Worm (Caenorhabditis elegans) whole organism, L1 larva: ENCODE results near the gene fbxl-2.

ENCODE experiments used
- Y116A8C.19 ChIP-seq: sonication (generic microtip); optimal IDR thresholded peaks from 2 replicates; lab custom pipeline; 2016; ENCODE audit warnings: missing compliant biosample characterization, missing genetic modification characterization, borderline replicate concordance
- blmp-1 ChIP-seq: fragments of 150-350 bp; optimal IDR thresholded peaks from 2 replicates; lab custom pipeline; 2014; ENCODE audit warnings: missing biosample characterization, missing genetic modification characterization
- ceh-8 ChIP-seq: fragments of 200-800 bp; sonication (Bioruptor generic); optimal IDR thresholded peaks from 2 replicates; lab custom pipeline; 2018; ENCODE audit warnings: mild to moderate bottlenecking, missing genetic modification characterization, moderate library complexity, missing compliant biosample characterization
- ceh-88 ChIP-seq: fragments of 200-800 bp; sonication (Bioruptor generic); IDR thresholded peaks from 2 replicates; pipeline ENCODE4 v1.3.6; 2022; ENCODE audit warnings: missing genetic modification characterization, missing compliant biosample characterization
- ces-1 ChIP-seq: fragments of 150-350 bp; optimal IDR thresholded peaks from 2 replicates; lab custom pipeline; 2014; ENCODE audit warnings: missing biosample characterization, missing genetic modification reagents, missing genetic modification characterization
- dpl-1 ChIP-seq, 3 experiments: fragments of 150-350 bp in 2 of 3; sonication (generic microtip) in 1 of 3; optimal IDR thresholded peaks; 2 replicates each; lab custom pipeline; 2014 to 2017; ENCODE audit warnings: missing biosample characterization in 3 of 3, missing genetic modification characterization in 3 of 3, missing genetic modification reagents in 3 of 3
- dsc-1 ChIP-seq: sonication (generic microtip); optimal IDR thresholded peaks from 2 replicates; lab custom pipeline; 2016; ENCODE audit warnings: mild to moderate bottlenecking, missing genetic modification characterization, missing compliant biosample characterization
- efl-1 ChIP-seq, 4 experiments: fragments of 150-350 bp; optimal IDR thresholded peaks in 3 of 4; peaks in 1 of 4; 1 replicate in 1 of 4; 2 replicates in 3 of 4; lab custom pipeline; 2014; ENCODE audit warnings: missing biosample characterization in 2 of 4, missing genetic modification characterization in 2 of 4, missing genetic modification reagents in 2 of 4
- egl-13 ChIP-seq: sonication (generic microtip); optimal IDR thresholded peaks from 2 replicates; lab custom pipeline; 2016; ENCODE audit warnings: missing genotype, missing genetic modification reagents, missing genetic modification characterization, missing compliant biosample characterization
- egl-27 ChIP-seq, 2 experiments: fragments of 150-350 bp in 1 of 2; sonication (generic microtip); optimal IDR thresholded peaks; 3 replicates each; lab custom pipeline; 2017 to 2018; ENCODE audit warnings: missing biosample characterization in 2 of 2, missing genetic modification characterization in 2 of 2, missing genetic modification reagents in 2 of 2
- elt-2 ChIP-seq: sonication (generic microtip); optimal IDR thresholded peaks from 2 replicates; lab custom pipeline; 2016; ENCODE audit warnings: missing genetic modification characterization, mild to moderate bottlenecking, inconsistent platforms, missing compliant biosample characterization, missing genetic modification reagents
- elt-3 ChIP-seq, 6 experiments: fragments of 150-350 bp in 1 of 6; sonication (generic microtip); optimal IDR thresholded peaks; 2 replicates each; lab custom pipeline; 2017 to 2018; ENCODE audit warnings: missing biosample characterization in 6 of 6, missing genetic modification characterization in 6 of 6, inconsistent platforms in 1 of 6
- fkh-8 ChIP-seq: sonication (generic microtip); optimal IDR thresholded peaks from 2 replicates; lab custom pipeline; 2016; ENCODE audit warnings: mild to moderate bottlenecking, missing genetic modification characterization, missing compliant biosample characterization
- fos-1 ChIP-seq: fragments of 150-350 bp; optimal IDR thresholded peaks from 2 replicates; lab custom pipeline; 2014; ENCODE audit warnings: missing biosample characterization, missing genetic modification characterization
- hlh-17 ChIP-seq: fragments of 200-800 bp; sonication (Bioruptor generic); optimal IDR thresholded peaks from 2 replicates; lab custom pipeline; 2018; ENCODE audit warnings: missing genetic modification characterization, mild to moderate bottlenecking, missing compliant biosample characterization, moderate library complexity, borderline replicate concordance
- irx-1 ChIP-seq: sonication (generic microtip); optimal IDR thresholded peaks from 2 replicates; lab custom pipeline; 2016; ENCODE audit warnings: missing genetic modification characterization, missing compliant biosample characterization
- jun-1 ChIP-seq: fragments of 150-350 bp; optimal IDR thresholded peaks from 2 replicates; lab custom pipeline; 2014; ENCODE audit warnings: missing biosample characterization, missing genetic modification reagents, missing genetic modification characterization
- lin-13 ChIP-seq: fragments of 150-350 bp; optimal IDR thresholded peaks from 2 replicates; lab custom pipeline; 2014; ENCODE audit warnings: missing biosample characterization, missing genetic modification reagents, missing genetic modification characterization
- lin-14 ChIP-seq: fragments of 200-800 bp; sonication (Bioruptor generic); optimal IDR thresholded peaks from 2 replicates; lab custom pipeline; 2018; ENCODE audit warnings: mild to moderate bottlenecking, missing genetic modification characterization, moderate library complexity, missing compliant biosample characterization
- lin-35 ChIP-seq, 2 experiments: fragments of 150-350 bp; optimal IDR thresholded peaks; 2 replicates each; lab custom pipeline; 2014; ENCODE audit warnings: missing biosample characterization in 2 of 2, missing genetic modification characterization in 2 of 2, missing genetic modification reagents in 2 of 2
- lir-3 ChIP-seq: sonication (generic microtip); optimal IDR thresholded peaks from 2 replicates; lab custom pipeline; 2016; ENCODE audit warnings: mild to moderate bottlenecking, missing genetic modification characterization, moderate library complexity, missing compliant biosample characterization; ENCODE audit not compliant: poor library complexity
- lsy-2 ChIP-seq, 2 experiments: fragments of 150-350 bp; optimal IDR thresholded peaks; 2 replicates each; lab custom pipeline; 2014; ENCODE audit warnings: missing biosample characterization in 2 of 2, missing genetic modification characterization in 2 of 2
- mab-9 ChIP-seq: fragments of 200-800 bp; sonication (Bioruptor generic); IDR thresholded peaks from 2 replicates; pipeline ENCODE4 v1.3.6; 2022; ENCODE audit warnings: missing genetic modification reagents, missing genetic modification characterization, missing compliant biosample characterization
- mdl-1 ChIP-seq, 2 experiments: fragments of 150-350 bp; optimal IDR thresholded peaks; 2 replicates each; lab custom pipeline; 2014 to 2017; ENCODE audit warnings: missing biosample characterization in 2 of 2, missing genetic modification characterization in 2 of 2, inconsistent platforms in 1 of 2
- mef-2 ChIP-seq: fragments of 150-350 bp; optimal IDR thresholded peaks from 2 replicates; lab custom pipeline; 2014; ENCODE audit warnings: missing biosample characterization, missing genetic modification characterization
- mep-1 ChIP-seq: fragments of 150-350 bp; optimal IDR thresholded peaks from 2 replicates; lab custom pipeline; 2014; ENCODE audit warnings: missing biosample characterization, missing genetic modification characterization
- nhr-11 ChIP-seq: fragments of 150-350 bp; optimal IDR thresholded peaks from 2 replicates; lab custom pipeline; 2014; ENCODE audit warnings: missing biosample characterization, missing genetic modification characterization
- nhr-19 ChIP-seq: fragments of 200-800 bp; sonication (Bioruptor generic); conservative IDR thresholded peaks from 2 replicates; pipeline ENCODE4 v1.3.6; 2022; ENCODE audit warnings: missing genetic modification characterization, missing compliant biosample characterization
- nhr-237 ChIP-seq: fragments of 150-350 bp; optimal IDR thresholded peaks from 2 replicates; lab custom pipeline; 2014; ENCODE audit warnings: missing biosample characterization, missing genetic modification characterization
- nhr-47 ChIP-seq: sonication (generic microtip); optimal IDR thresholded peaks from 2 replicates; lab custom pipeline; 2016; ENCODE audit warnings: mild to moderate bottlenecking, missing genetic modification characterization, moderate library complexity, missing compliant biosample characterization
- nhr-71 ChIP-seq: sonication (generic microtip); optimal IDR thresholded peaks from 2 replicates; lab custom pipeline; 2016; ENCODE audit warnings: mild to moderate bottlenecking, missing genetic modification characterization, moderate library complexity, missing compliant biosample characterization
- nhr-77 ChIP-seq: fragments of 150-350 bp; optimal IDR thresholded peaks from 2 replicates; lab custom pipeline; 2014; ENCODE audit warnings: missing biosample characterization, missing genetic modification characterization
- nhr-85 ChIP-seq: sonication (generic microtip); peaks from one replicate; lab custom pipeline; 2016; ENCODE audit warnings: missing genetic modification characterization, inconsistent platforms, missing compliant biosample characterization
- pax-3 ChIP-seq: fragments of 200-800 bp; sonication (Bioruptor generic); optimal IDR thresholded peaks from 2 replicates; lab custom pipeline; 2018; ENCODE audit warnings: mild to moderate bottlenecking, missing genetic modification characterization, moderate library complexity, missing compliant biosample characterization
- skn-1 ChIP-seq: fragments of 150-350 bp; optimal IDR thresholded peaks from 2 replicates; lab custom pipeline; 2014; ENCODE audit warnings: missing biosample characterization, missing genetic modification characterization
- snpc-4 ChIP-seq: fragments of 150-350 bp; optimal IDR thresholded peaks from 2 replicates; lab custom pipeline; 2014; ENCODE audit warnings: missing biosample characterization, missing genetic modification characterization
- swsn-7 ChIP-seq: sonication (generic microtip); optimal IDR thresholded peaks from 2 replicates; lab custom pipeline; 2016; ENCODE audit warnings: missing genetic modification characterization, missing compliant biosample characterization
- tbx-2 ChIP-seq: sonication (generic microtip); optimal IDR thresholded peaks from 2 replicates; lab custom pipeline; 2016; ENCODE audit warnings: missing genetic modification characterization, missing compliant biosample characterization
- unc-30 ChIP-seq: sonication (generic microtip); optimal IDR thresholded peaks from 2 replicates; lab custom pipeline; 2017; ENCODE audit warnings: missing biosample characterization, missing genetic modification characterization
- zag-1 ChIP-seq: fragments of 150-350 bp; optimal IDR thresholded peaks from 2 replicates; lab custom pipeline; 2014; ENCODE audit warnings: missing biosample characterization, missing genetic modification characterization
- ztf-11 ChIP-seq, 2 experiments: sonication (generic microtip); optimal IDR thresholded peaks; 2 replicates each; lab custom pipeline; 2016 to 2017; ENCODE audit warnings: missing genetic modification characterization in 2 of 2, missing biosample characterization in 1 of 2, missing compliant biosample characterization in 1 of 2
- ztf-4 ChIP-seq: fragments of 150-350 bp; optimal IDR thresholded peaks from 2 replicates; lab custom pipeline; 2014; ENCODE audit warnings: missing biosample characterization, missing genetic modification characterization

The fbxl-2 gene

ce11 chrIII:4721750-4722149 lies 35.3 kb upstream of the fbxl-2 start, which contains the start of gene acy-1 (continued):
- TF ChIP-seq elt-3 (tag; optimal IDR thresholded peaks at IDR 0.05; lab: Kevin White, UChicago) (no peak), zag-1 (tag; lab: Kevin White, UChicago) (peak; percentile 68), egl-13 (tag; lab: Kevin White, UChicago) (peak; percentile 47), lsy-2 (tag; optimal IDR thresholded peaks at IDR 0.05; lab: Kevin White, UChicago) (peak; percentile 82 to 88), hlh-17 (no peak), irx-1 (tag; lab: Kevin White, UChicago) (peak; percentile 26), elt-2 (tag; lab: Kevin White, UChicago) (no peak), ztf-4 (no peak), pax-3 (tag; lab: Kevin White, UChicago) (peak; percentile 49), snpc-4 (tag; lab: Kevin White, UChicago) (peak; percentile 43), lin-35 (GFP tag; optimal IDR thresholded peaks at IDR 0.05; lab: Kevin White, UChicago) (peak; percentile 50 to 76), nhr-85 (peak; percentile 62), fkh-8 (tag; lab: Kevin White, UChicago) (peak; percentile 83), mdl-1 (tag; optimal IDR thresholded peaks at IDR 0.05; lab: Kevin White, UChicago) (peak in 1 of 2 experiments; percentile 2), nhr-71 (tag; lab: Kevin White, UChicago) (peak; percentile 91), dpl-1 (GFP tag; optimal IDR thresholded peaks at IDR 0.05; lab: Kevin White, UChicago) (peak; percentile 58 to 75 (median 67)), nhr-237 (tag; lab: Kevin White, UChicago) (peak; percentile 46), nhr-77 (tag; lab: Kevin White, UChicago) (peak; percentile 69), Y116A8C.19 (tag; lab: Kevin White, UChicago) (no peak), unc-30 (no peak), jun-1 (tag; lab: Kevin White, UChicago) (peak; percentile 59), lir-3 (tag; lab: Kevin White, UChicago) (peak; percentile 51), blmp-1 (peak; percentile 38), fos-1 (tag; lab: Kevin White, UChicago) (peak; percentile 62), ces-1 (GFP tag; lab: Kevin White, UChicago) (no peak), dsc-1 (peak; percentile 71), ztf-11 (tag; optimal IDR thresholded peaks at IDR 0.05; lab: Kevin White, UChicago) (peak in 1 of 2 experiments; percentile 13), ceh-8 (peak; percentile 62), skn-1 (tag; lab: Kevin White, UChicago) (peak; percentile 75), nhr-11 (tag; lab: Kevin White, UChicago) (no peak), egl-27 (tag; optimal IDR thresholded peaks at IDR 0.05; lab: Kevin White, UChicago) (peak in 1 of 2 experiments; percentile 40), swsn-7 (tag; lab: Kevin White, UChicago) (peak; percentile 84), lin-13 (GFP tag; lab: Kevin White, UChicago) (peak; percentile 67), ceh-88 (no peak), nhr-47 (tag; lab: Kevin White, UChicago) (peak; percentile 79), mep-1 (tag; lab: Kevin White, UChicago) (peak; percentile 79), efl-1 (optimal IDR thresholded peaks at IDR 0.05; lab: Kevin White, UChicago) (peak; percentile 85 to 88), efl-1 (GFP tag; optimal IDR thresholded peaks at IDR 0.05 in 1 of 2; lab: Kevin White, UChicago) (peak; percentile 76 to 95), nhr-19 (peak; percentile 73), mab-9 (GFP tag; lab: Robert Waterston, UW) (peak; percentile 27; the same call in 1 of the 2 replicates)

DNA sequence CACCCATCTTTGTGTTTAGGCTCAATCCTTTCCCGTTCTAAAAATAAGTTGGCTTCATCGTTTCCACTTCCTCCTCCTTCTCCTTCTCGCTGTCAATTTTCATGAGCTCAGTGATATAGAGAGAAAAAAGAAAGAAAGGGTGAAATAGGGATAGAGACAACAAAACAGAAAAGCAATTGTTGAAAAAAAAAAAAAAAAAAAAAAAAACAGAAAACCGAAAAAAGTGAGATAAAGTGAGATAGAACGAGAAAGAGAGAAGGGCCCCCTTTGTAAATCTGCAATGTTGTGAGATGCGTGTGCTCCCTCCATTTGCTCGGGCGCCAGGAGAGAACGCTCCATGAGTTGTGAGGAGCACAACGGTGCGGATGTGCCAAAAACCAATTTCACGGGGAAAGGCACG lies 33.1 kb upstream of the fbxl-2 start:
- TF ChIP-seq lin-14 (GFP tag; lab: Kevin White, UChicago) = peak; percentile 69
- TF ChIP-seq mep-1 (tag; lab: Kevin White, UChicago) = peak; percentile 58
- peak in 1 of 2 experiments; percentile 18 for TF ChIP-seq efl-1 (optimal IDR thresholded peaks at IDR 0.05; lab: Kevin White, UChicago)
- TF ChIP-seq efl-1 (GFP tag; optimal IDR thresholded peaks at IDR 0.05 in 1 of 2; lab: Kevin White, UChicago) = peak in 1 of 2 experiments; percentile 14
- TF ChIP-seq dpl-1 (GFP tag; optimal IDR thresholded peaks at IDR 0.05; lab: Kevin White, UChicago) = peak in 1 of 3 experiments; percentile 6
- no peak for TF ChIP-seq tbx-2 (tag; lab: Kevin White, UChicago)
- TF ChIP-seq lsy-2 (tag; optimal IDR thresholded peaks at IDR 0.05; lab: Kevin White, UChicago) = peak in 1 of 2 experiments; percentile 46
- TF ChIP-seq nhr-71 (tag; lab: Kevin White, UChicago) = peak; percentile 50
- peak in 1 of 2 experiments; percentile 18 for TF ChIP-seq lin-35 (GFP tag; optimal IDR thresholded peaks at IDR 0.05; lab: Kevin White, UChicago)
- TF ChIP-seq dsc-1 = peak; percentile 8
- no peak for TF ChIP-seq elt-3 (tag; optimal IDR thresholded peaks at IDR 0.05; lab: Kevin White, UChicago)
- peak; percentile 26 for TF ChIP-seq mef-2 (tag; lab: Kevin White, UChicago)
